Worm (Caenorhabditis elegans) whole organism, late embryonic: ENCODE measurements around the gene par-5.

Experiments
- F13H6.1 ChIP-seq: sonication (generic microtip); optimal IDR thresholded peaks from 2 replicates; lab custom pipeline; 2016; ENCODE audit warnings: missing genetic modification characterization, missing compliant biosample characterization
- K02D7.2 ChIP-seq: sonication (generic microtip); optimal IDR thresholded peaks from 2 replicates; lab custom pipeline; 2017; ENCODE audit warnings: mild to moderate bottlenecking, missing genetic modification characterization, missing compliant biosample characterization
- ama-1 ChIP-seq: fragments of 150-350 bp; optimal IDR thresholded peaks from 2 replicates; lab custom pipeline; 2014
- ceh-2 ChIP-seq: sonication (generic microtip); optimal IDR thresholded peaks from 2 replicates; lab custom pipeline; 2016; ENCODE audit warnings: missing genotype, missing genetic modification characterization, missing compliant biosample characterization
- ets-4 ChIP-seq: sonication (generic microtip); optimal IDR thresholded peaks from 2 replicates; lab custom pipeline; 2016; ENCODE audit warnings: missing genetic modification characterization, missing compliant biosample characterization
- nhr-11 ChIP-seq: fragments of 150-350 bp; optimal IDR thresholded peaks from 2 replicates; lab custom pipeline; 2014; ENCODE audit warnings: missing biosample characterization, missing genetic modification characterization
- npax-4 ChIP-seq: sonication (generic microtip); optimal IDR thresholded peaks from 2 replicates; lab custom pipeline; 2016; ENCODE audit warnings: missing genetic modification characterization, missing compliant biosample characterization
- pax-1 ChIP-seq: fragments of 150-350 bp; optimal IDR thresholded peaks from 2 replicates; lab custom pipeline; 2014; ENCODE audit warnings: missing biosample characterization, missing genetic modification characterization
- pqm-1 ChIP-seq: sonication (generic microtip); optimal IDR thresholded peaks from 2 replicates; lab custom pipeline; 2016; ENCODE audit warnings: missing genetic modification characterization, missing compliant biosample characterization
- unc-55 ChIP-seq: sonication (generic microtip); optimal IDR thresholded peaks from 2 replicates; lab custom pipeline; 2017; ENCODE audit warnings: missing biosample characterization, missing genetic modification reagents, missing genetic modification characterization
- unc-86 ChIP-seq: sonication (generic microtip); optimal IDR thresholded peaks from 2 replicates; lab custom pipeline; 2016; ENCODE audit warnings: missing genetic modification characterization, missing compliant biosample characterization

- no peak for TF ChIP-seq pqm-1 (tag; lab: Kevin White, UChicago)
- TF ChIP-seq ama-1 (lab: Kevin White, UChicago) = no peak
- no peak for TF ChIP-seq ets-4
- TF ChIP-seq nhr-11 = no peak
- no peak for TF ChIP-seq npax-4 (tag; lab: Kevin White, UChicago)
- TF ChIP-seq F13H6.1 (tag; lab: Kevin White, UChicago) = no peak
- no peak for TF ChIP-seq unc-86 (tag; lab: Kevin White, UChicago)
- no peak for TF ChIP-seq pax-1 (tag; lab: Kevin White, UChicago)
- no peak for TF ChIP-seq K02D7.2 (tag; lab: Kevin White, UChicago)
- TF ChIP-seq unc-55 = no peak
- no peak for TF ChIP-seq ceh-2 (tag; lab: Kevin White, UChicago)
Measured at ce11 chrIV:11796818-11797217, 24.9 kb downstream of the par-5 start.
